Fruit fly (Drosophila melanogaster) whole organism, embryonic: ENCODE data around the gene kis.

Experiments
- Atf-2 ChIP-seq: fragments of 200-800 bp; sonication (Bioruptor generic); optimal IDR thresholded peaks from 2 replicates; lab custom pipeline; 2016; ENCODE audit warnings: missing biosample characterization, missing genetic modification characterization
- Bgb ChIP-seq: fragments of 200-800 bp; sonication (Bioruptor generic); IDR thresholded peaks from 2 replicates; pipeline ENCODE4 v1.3.6; 2022; ENCODE audit warnings: missing biosample characterization, missing genetic modification characterization; ENCODE audit not compliant: partially characterized antibody
- CG10321 ChIP-seq: fragments of 200-800 bp; sonication (Bioruptor generic); IDR thresholded peaks from 2 replicates; pipeline ENCODE4 v1.3.6; 2022; ENCODE audit warnings: missing biosample characterization, missing genetic modification characterization
- CG10543 ChIP-seq: fragments of 200-800 bp; sonication (Bioruptor generic); optimal IDR thresholded peaks from 3 replicates; lab custom pipeline; 2017; ENCODE audit warnings: missing biosample characterization, mild to moderate bottlenecking, missing genetic modification characterization, moderate library complexity
- CG10654 ChIP-seq: fragments of 200-800 bp; sonication (Bioruptor generic); optimal IDR thresholded peaks from 2 replicates; lab custom pipeline; 2016; ENCODE audit warnings: missing biosample characterization, missing genetic modification characterization
- CG11247 ChIP-seq: fragments of 200-800 bp; sonication (Bioruptor generic); IDR thresholded peaks from 2 replicates; pipeline ENCODE4 v1.3.6; 2022; ENCODE audit warnings: missing biosample characterization, missing genetic modification characterization
- CG11695 ChIP-seq: fragments of 200-800 bp; sonication (Bioruptor generic); IDR thresholded peaks from 3 replicates; pipeline ENCODE4 v1.3.6; 2022; ENCODE audit warnings: missing biosample characterization, missing genetic modification characterization
- CG13296 ChIP-seq: fragments of 200-800 bp; sonication (Bioruptor generic); optimal IDR thresholded peaks from 3 replicates; lab custom pipeline; 2018; ENCODE audit warnings: missing biosample characterization, mild to moderate bottlenecking, missing genetic modification characterization
- CG14050 ChIP-seq: fragments of 200-800 bp; sonication (Bioruptor generic); IDR thresholded peaks from 3 replicates; pipeline ENCODE4 v1.3.6; 2022; ENCODE audit warnings: missing biosample characterization, missing genetic modification characterization
- CG15514 ChIP-seq: fragments of 200-800 bp; sonication (Bioruptor generic); optimal IDR thresholded peaks from 3 replicates; lab custom pipeline; 2017; ENCODE audit warnings: missing biosample characterization, missing genetic modification characterization, mild to moderate bottlenecking, moderate library complexity, missing genetic modification reagents
- CG16863 ChIP-seq: fragments of 200-800 bp; sonication (Bioruptor generic); optimal IDR thresholded peaks from 3 replicates; lab custom pipeline; 2016; ENCODE audit warnings: missing biosample characterization, missing genetic modification characterization
- CG30431 ChIP-seq: fragments of 200-800 bp; sonication (Bioruptor generic); optimal IDR thresholded peaks from 2 replicates; lab custom pipeline; 2017; ENCODE audit warnings: missing biosample characterization, missing genetic modification characterization
- CG32532 ChIP-seq: fragments of 200-800 bp; sonication (Bioruptor generic); IDR thresholded peaks from 2 replicates; pipeline ENCODE4 v1.3.6; 2022; ENCODE audit warnings: missing biosample characterization, missing genetic modification characterization
- CG6254 ChIP-seq: fragments of 200-800 bp; sonication (Bioruptor generic); optimal IDR thresholded peaks from 3 replicates; lab custom pipeline; 2017; ENCODE audit warnings: mild to moderate bottlenecking, missing biosample characterization, missing genetic modification reagents, missing genetic modification characterization
- CG7372 ChIP-seq: fragments of 200-800 bp; sonication (Bioruptor generic); IDR thresholded peaks from 2 replicates; pipeline ENCODE4 v1.3.6; 2022; ENCODE audit warnings: missing biosample characterization, missing genetic modification characterization
- CG7745 ChIP-seq: fragments of 200-800 bp; sonication (Bioruptor generic); optimal IDR thresholded peaks from 2 replicates; lab custom pipeline; 2018; ENCODE audit warnings: missing biosample characterization, mild to moderate bottlenecking, missing genetic modification characterization, moderate library complexity
- CG7987 ChIP-seq: fragments of 200-800 bp; sonication (Bioruptor generic); optimal IDR thresholded peaks from 2 replicates; lab custom pipeline; 2018; ENCODE audit warnings: missing biosample characterization, mild to moderate bottlenecking, missing genetic modification characterization, moderate library complexity
- Deaf1 ChIP-seq: fragments of 200-800 bp; optimal IDR thresholded peaks from 3 replicates; lab custom pipeline; 2019; ENCODE audit warnings: missing biosample characterization, mild to moderate bottlenecking, missing genetic modification characterization, moderate library complexity
- Doc2 ChIP-seq: fragments of 200-800 bp; sonication (Bioruptor generic); IDR thresholded peaks from 2 replicates; pipeline ENCODE4 v1.3.6; 2022; ENCODE audit warnings: missing biosample characterization, missing genetic modification characterization
- E2f1 ChIP-seq: fragments of 200-800 bp; sonication (Bioruptor generic); IDR thresholded peaks from 2 replicates; pipeline ENCODE4 v1.3.6; 2022; ENCODE audit warnings: missing biosample characterization, missing genetic modification characterization
- Ets65A ChIP-seq: fragments of 200-800 bp; sonication (Bioruptor generic); peaks from one replicate; lab custom pipeline; 2016; ENCODE audit warnings: missing biosample characterization, missing genetic modification characterization
- Fer3 ChIP-seq: fragments of 200-800 bp; sonication (Bioruptor generic); optimal IDR thresholded peaks from 2 replicates; lab custom pipeline; 2018; ENCODE audit warnings: missing biosample characterization, mild to moderate bottlenecking, missing genetic modification characterization, moderate library complexity
- HmgD ChIP-seq: fragments of 200-800 bp; sonication (Bioruptor generic); optimal IDR thresholded peaks from 3 replicates; lab custom pipeline; 2016; ENCODE audit warnings: missing biosample characterization, missing genetic modification characterization
- Med ChIP-seq: fragments of 200-800 bp; sonication (Bioruptor generic); peaks from one replicate; lab custom pipeline; 2016; ENCODE audit warnings: missing biosample characterization, missing genetic modification characterization, mild to moderate bottlenecking, inconsistent platforms, moderate library complexity
- Nf-YC ChIP-seq: fragments of 200-800 bp; optimal IDR thresholded peaks from 3 replicates; lab custom pipeline; 2019; ENCODE audit warnings: missing biosample characterization, mild to moderate bottlenecking, missing genetic modification characterization, moderate library complexity
- Rfx ChIP-seq: fragments of 200-800 bp; sonication (Bioruptor generic); IDR thresholded peaks from 2 replicates; pipeline ENCODE4 v1.3.6; 2022; ENCODE audit warnings: missing biosample characterization, missing genetic modification characterization
- Stat92E ChIP-seq, 3 experiments: fragments of >200 bp in 2 of 3; fragments of 200-800 bp in 1 of 3; sonication (Bioruptor generic) in 1 of 3; optimal IDR thresholded peaks; 2 replicates each; lab custom pipeline; 2017 to 2019; ENCODE audit warnings: missing biosample characterization in 3 of 3, missing genetic modification characterization in 3 of 3, mild to moderate bottlenecking in 1 of 3, moderate library complexity in 1 of 3
- abd-A ChIP-seq: fragments of 200-800 bp; sonication (Bioruptor generic); optimal IDR thresholded peaks from 3 replicates; lab custom pipeline; 2019; ENCODE audit warnings: missing biosample characterization, mild to moderate bottlenecking, missing genetic modification characterization, moderate library complexity
- amos ChIP-seq: fragments of 200-800 bp; sonication (Bioruptor generic); IDR thresholded peaks from 2 replicates; pipeline ENCODE4 v1.3.6; 2022; ENCODE audit warnings: missing biosample characterization, missing genetic modification characterization; ENCODE audit not compliant: partially characterized antibody
- croc ChIP-seq: fragments of 200-800 bp; sonication (Bioruptor generic); conservative IDR thresholded peaks from 3 replicates; pipeline ENCODE4 v1.3.6; 2022; ENCODE audit warnings: missing biosample characterization, missing genetic modification characterization
- crp ChIP-seq, 2 experiments: fragments of 200-800 bp; sonication (Bioruptor generic); optimal IDR thresholded peaks; 2 replicates in 1 of 2; 3 replicates in 1 of 2; lab custom pipeline; 2017; ENCODE audit warnings: missing biosample characterization in 2 of 2, missing genetic modification characterization in 2 of 2, mild to moderate bottlenecking in 1 of 2, moderate library complexity in 1 of 2
- ewg ChIP-seq: fragments of 200-800 bp; sonication (Bioruptor generic); optimal IDR thresholded peaks from 3 replicates; lab custom pipeline; 2017; ENCODE audit warnings: mild to moderate bottlenecking, missing biosample characterization, missing genetic modification reagents, missing genetic modification characterization
- gsb ChIP-seq: fragments of 200-800 bp; sonication (Bioruptor generic); IDR thresholded peaks from 2 replicates; pipeline ENCODE4 v1.3.6; 2022; ENCODE audit warnings: missing biosample characterization, missing genetic modification characterization
- ken ChIP-seq: fragments of 200-800 bp; sonication (Bioruptor generic); IDR thresholded peaks from 3 replicates; pipeline ENCODE4 v1.3.6; 2022; ENCODE audit warnings: missing biosample characterization, missing genetic modification characterization
- lmd ChIP-seq: fragments of 200-800 bp; sonication (Bioruptor generic); IDR thresholded peaks from 2 replicates; pipeline ENCODE4 v1.3.6; 2022; ENCODE audit warnings: missing biosample characterization, missing genetic modification characterization
- nerfin-1 ChIP-seq: fragments of 200-800 bp; sonication (Bioruptor generic); optimal IDR thresholded peaks from 3 replicates; lab custom pipeline; 2019; ENCODE audit warnings: missing biosample characterization, mild to moderate bottlenecking, missing genetic modification characterization, moderate library complexity
- org-1 ChIP-seq: fragments of 200-800 bp; sonication (Bioruptor generic); optimal IDR thresholded peaks from 2 replicates; lab custom pipeline; 2017; ENCODE audit warnings: missing biosample characterization, missing genetic modification characterization
- repo ChIP-seq: fragments of 200-800 bp; sonication (Bioruptor generic); optimal IDR thresholded peaks from 2 replicates; lab custom pipeline; 2016; ENCODE audit warnings: missing biosample characterization, missing genetic modification characterization
- scrt ChIP-seq: fragments of 200-800 bp; sonication (Bioruptor generic); optimal IDR thresholded peaks from 2 replicates; lab custom pipeline; 2018; ENCODE audit warnings: missing biosample characterization, mild to moderate bottlenecking, missing genetic modification characterization, moderate library complexity
- sens ChIP-seq: fragments of 200-800 bp; sonication (Bioruptor generic); peaks from one replicate; lab custom pipeline; 2016; ENCODE audit warnings: missing biosample characterization, missing genetic modification characterization
- sna ChIP-seq: fragments of 200-800 bp; sonication (Bioruptor generic); IDR thresholded peaks from 2 replicates; pipeline ENCODE4 v1.3.6; 2022; ENCODE audit warnings: missing biosample characterization, missing genetic modification characterization; ENCODE audit not compliant: partially characterized antibody
- unc-4 ChIP-seq: fragments of 200-800 bp; sonication (Bioruptor generic); IDR thresholded peaks from 2 replicates; pipeline ENCODE4 v1.3.6; 2022; ENCODE audit warnings: missing biosample characterization, missing genetic modification characterization; ENCODE audit not compliant: partially characterized antibody
- z ChIP-seq: fragments of 200-800 bp; sonication (Bioruptor generic); IDR thresholded peaks from 3 replicates; pipeline ENCODE4 v1.3.6; 2022; ENCODE audit warnings: missing biosample characterization, missing genetic modification characterization
- zen2 ChIP-seq: fragments of 200-800 bp; sonication (Bioruptor generic); IDR thresholded peaks from 3 replicates; pipeline ENCODE4 v1.3.6; 2022; ENCODE audit warnings: missing biosample characterization, missing genetic modification characterization; ENCODE audit not compliant: partially characterized antibody

kis gene

dm6 chr2L:291657-292056, 41.0 kb upstream of the kis start, which contains the start of gene CG3625:
Gene CG3625, minus strand, starts transcription at chr2L:291795.
- TF ChIP-seq Nf-YC (tag; lab: Kevin White, UChicago), result peak; percentile 49
- TF ChIP-seq amos (GFP tag; lab: Robert Waterston, UW), result peak; percentile 20; the same call in 1 of the 2 replicates
- TF ChIP-seq z (GFP tag; lab: Robert Waterston, UW), result 0 out of 3 replicates have a peak, but pooled peaks have one; percentile 8
- TF ChIP-seq Rfx (GFP tag; lab: Robert Waterston, UW), result no peak
- TF ChIP-seq croc (GFP tag; lab: Robert Waterston, UW), result no peak
- TF ChIP-seq zen2 (GFP tag; lab: Robert Waterston, UW), result no peak
- TF ChIP-seq Atf-2 (GFP tag; lab: Kevin White, UChicago), result no peak
- TF ChIP-seq Doc2 (GFP tag; lab: Robert Waterston, UW), result no peak
- TF ChIP-seq Stat92E (GFP tag; optimal IDR thresholded peaks at IDR 0.05; lab: Kevin White, UChicago), result no peak
- no peak for TF ChIP-seq CG30431
- no peak for TF ChIP-seq repo (GFP tag; lab: Kevin White, UChicago)
- 0 out of 2 replicates have a peak, but pooled peaks have one; percentile 19 for TF ChIP-seq CG10321 (GFP tag; lab: Robert Waterston, UW)
- TF ChIP-seq ewg (GFP tag; lab: Kevin White, UChicago), result peak; percentile 67
- 0 out of 2 replicates have a peak, but pooled peaks have one; percentile 9 for TF ChIP-seq lmd
- TF ChIP-seq CG11247 (GFP tag; lab: Robert Waterston, UW), result no peak
- no peak for TF ChIP-seq gsb (GFP tag; lab: Robert Waterston, UW)
- TF ChIP-seq CG7987 (GFP tag; lab: Kevin White, UChicago), result no peak
- TF ChIP-seq E2f1, result no peak
- 0 out of 2 replicates have a peak, but pooled peaks have one; percentile 21 for TF ChIP-seq CG32532
- no peak for TF ChIP-seq HmgD (GFP tag; lab: Kevin White, UChicago)
- TF ChIP-seq unc-4, result no peak
- peak; percentile 69 for TF ChIP-seq abd-A (tag; lab: Kevin White, UChicago)
- TF ChIP-seq CG16863 (GFP tag; lab: Kevin White, UChicago), result no peak
- no peak for TF ChIP-seq Ets65A (GFP tag; lab: Kevin White, UChicago)
- TF ChIP-seq Bgb (GFP tag; lab: Robert Waterston, UW), result peak; percentile 24; the same call in 1 of the 2 replicates
- no peak for TF ChIP-seq org-1 (GFP tag; lab: Kevin White, UChicago)
- TF ChIP-seq sna, result peak; percentile 10; the same call in 1 of the 2 replicates
- TF ChIP-seq CG15514, result peak; percentile 22
- 0 out of 2 replicates have a peak, but pooled peaks have one; percentile 43 for TF ChIP-seq CG7372 (GFP tag; lab: Robert Waterston, UW)
- TF ChIP-seq CG6254 (GFP tag; lab: Kevin White, UChicago), result no peak
- no peak for TF ChIP-seq crp (GFP tag; optimal IDR thresholded peaks at IDR 0.05; lab: Kevin White, UChicago)
- no peak for TF ChIP-seq CG14050 (GFP tag; lab: Robert Waterston, UW)
- no peak for TF ChIP-seq Fer3 (tag; lab: Kevin White, UChicago)
- no peak for TF ChIP-seq CG11695 (GFP tag; lab: Robert Waterston, UW)
- peak; percentile 9 for TF ChIP-seq sens (GFP tag; lab: Kevin White, UChicago)
- no peak for TF ChIP-seq nerfin-1 (tag; lab: Kevin White, UChicago)
- no peak for TF ChIP-seq CG10654 (GFP tag; lab: Kevin White, UChicago)
- no peak for TF ChIP-seq CG7745
- TF ChIP-seq CG13296 (GFP tag; lab: Kevin White, UChicago), result no peak
- 0 out of 3 replicates have a peak, but pooled peaks have one; percentile 29 for TF ChIP-seq ken (GFP tag; lab: Robert Waterston, UW)
- TF ChIP-seq Med, result peak; percentile 81
- peak; percentile 66 for TF ChIP-seq scrt (GFP tag; lab: Kevin White, UChicago)
- TF ChIP-seq Deaf1 (tag; lab: Kevin White, UChicago), result peak; percentile 86
- peak; percentile 54 for TF ChIP-seq CG10543 (GFP tag; lab: Kevin White, UChicago)
